Worm (Caenorhabditis elegans): Measurements from ENCODE around the gene mcm-6.

Gene mcm-6

DNA sequence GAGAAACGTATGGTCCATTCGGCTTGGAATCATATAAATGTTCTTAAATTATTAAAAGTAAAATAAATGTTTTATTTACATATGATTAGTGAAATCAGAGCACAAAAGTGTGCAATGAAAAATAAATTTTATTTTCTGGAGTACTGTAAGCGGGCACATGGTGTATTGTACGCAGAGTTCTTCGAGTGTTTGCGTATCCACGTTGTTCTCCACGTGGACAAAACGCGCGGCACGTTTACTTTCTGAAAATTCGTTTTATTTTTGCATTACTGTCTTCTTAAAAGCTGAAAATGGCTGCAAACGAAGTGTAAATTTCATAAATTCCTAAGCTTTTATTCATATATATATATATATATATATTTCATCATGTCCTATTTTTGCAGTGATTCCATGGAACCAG is 38.4 kb downstream of the mcm-6 start:
- TF ChIP-seq nhr-12 (tag; optimal IDR thresholded peaks at IDR 0.05) (no peak), skn-1 (tag; optimal IDR thresholded peaks at IDR 0.05) (no peak), sma-3 (GFP tag; optimal IDR thresholded peaks at IDR 0.05) (no peak), unc-62 (GFP tag; optimal IDR thresholded peaks at IDR 0.05) (no peak), blmp-1 (tag; optimal IDR thresholded peaks at IDR 0.05; ENCODE audit: insufficient read depth) (no peak), snpc-4 (tag; optimal IDR thresholded peaks at IDR 0.05) (no peak)

DNA sequence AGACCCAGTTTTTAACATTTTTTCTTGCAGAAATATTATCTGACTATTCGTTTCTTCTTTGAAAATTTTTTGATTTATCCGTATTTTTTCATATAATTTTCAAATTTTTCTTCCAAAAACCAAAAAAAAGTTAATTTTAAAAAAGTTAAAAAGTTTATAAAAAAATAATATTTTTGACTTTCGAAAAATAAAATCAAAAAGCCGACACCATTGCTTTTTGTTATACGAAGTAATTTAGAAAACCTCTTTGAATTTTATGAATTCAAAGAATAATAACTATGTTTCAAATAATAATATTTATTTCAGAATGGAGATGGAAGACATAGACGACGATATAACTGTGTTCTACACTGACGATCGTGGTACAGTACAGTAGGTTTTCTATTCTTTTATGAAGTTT is 40.7 kb downstream of the mcm-6 start, which contains the start of gene K11H3.8:
TSS of gene K11H3.8 (plus strand) at position 301 of the 400 bp plus-strand sequence.
- TF ChIP-seq lin-13 (GFP tag; optimal IDR thresholded peaks at IDR 0.05), result no peak
- no peak for TF ChIP-seq nhr-129 (tag; optimal IDR thresholded peaks at IDR 0.05)
- no peak for TF ChIP-seq sma-9 (GFP tag; optimal IDR thresholded peaks at IDR 0.05)
- TF ChIP-seq sma-9 (tag; optimal IDR thresholded peaks at IDR 0.05), result no peak
- TF ChIP-seq ztf-1 (GFP tag; conservative IDR thresholded peaks at IDR 0.05), result no peak
- no peak for TF ChIP-seq skn-1 (tag; optimal IDR thresholded peaks at IDR 0.05)
- TF ChIP-seq C34F6.9 (tag; optimal IDR thresholded peaks at IDR 0.05), result no peak
- no peak for TF ChIP-seq nhr-11 (tag; optimal IDR thresholded peaks at IDR 0.05)
- TF ChIP-seq lsy-2 (tag; optimal IDR thresholded peaks at IDR 0.05), result no peak
- TF ChIP-seq mdl-1 (tag; optimal IDR thresholded peaks at IDR 0.05), result no peak

DNA sequence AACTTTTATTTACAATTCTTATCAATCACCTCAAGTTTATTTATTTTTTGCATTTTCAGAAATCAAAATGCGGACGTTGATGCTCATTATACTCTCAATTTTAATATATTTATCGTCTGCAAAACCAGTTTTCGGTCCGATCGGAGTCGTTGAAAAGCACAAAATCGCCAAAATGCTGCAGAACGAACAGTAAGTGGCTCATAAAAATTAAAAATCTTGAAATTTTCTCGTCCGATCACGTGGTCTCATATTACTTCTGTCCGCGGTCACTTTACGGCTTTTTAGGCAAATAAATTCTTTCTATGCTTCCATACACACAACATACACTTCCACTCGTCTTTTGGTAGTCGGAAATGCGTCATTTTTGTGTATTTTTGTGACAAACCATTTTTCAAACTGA is 49.5 kb downstream of the mcm-6 start, which contains the start of gene K11H3.5:
TSS of gene K11H3.5 (plus strand) at position 54 of the 400 bp plus-strand sequence.
- no peak for TF ChIP-seq sma-3 (GFP tag; optimal IDR thresholded peaks at IDR 0.05)
- TF ChIP-seq nhr-25 (tag; optimal IDR thresholded peaks at IDR 0.05), result no peak
- TF ChIP-seq unc-62 (GFP tag; optimal IDR thresholded peaks at IDR 0.05), result no peak
- TF ChIP-seq ZK546.5 (tag; optimal IDR thresholded peaks at IDR 0.05), result no peak
- TF ChIP-seq C34F6.9 (tag; optimal IDR thresholded peaks at IDR 0.05), result no peak
- TF ChIP-seq nhr-12 (tag; optimal IDR thresholded peaks at IDR 0.05), result no peak
- TF ChIP-seq ztf-1 (GFP tag; conservative IDR thresholded peaks at IDR 0.05), result no peak
- TF ChIP-seq skn-1 (tag; optimal IDR thresholded peaks at IDR 0.05), result no peak
- no peak for TF ChIP-seq alr-1 (tag; optimal IDR thresholded peaks at IDR 0.05)
- no peak for TF ChIP-seq sem-4 (tag; optimal IDR thresholded peaks at IDR 0.05)
- TF ChIP-seq snpc-4 (tag; optimal IDR thresholded peaks at IDR 0.05), result no peak
- no peak for TF ChIP-seq ztf-4 (tag; optimal IDR thresholded peaks at IDR 0.05)
- no peak for TF ChIP-seq Y55F3AM.14 (GFP tag; optimal IDR thresholded peaks at IDR 0.05)
- no peak for TF ChIP-seq gmeb-1 (tag; optimal IDR thresholded peaks at IDR 0.05)
- no peak for TF ChIP-seq egl-27 (tag; optimal IDR thresholded peaks at IDR 0.05)
- TF ChIP-seq lsy-2 (tag; optimal IDR thresholded peaks at IDR 0.05), result no peak
- TF ChIP-seq nhr-10 (tag; optimal IDR thresholded peaks at IDR 0.05), result no peak
- no peak for TF ChIP-seq nhr-21 (tag; optimal IDR thresholded peaks at IDR 0.05)

DNA sequence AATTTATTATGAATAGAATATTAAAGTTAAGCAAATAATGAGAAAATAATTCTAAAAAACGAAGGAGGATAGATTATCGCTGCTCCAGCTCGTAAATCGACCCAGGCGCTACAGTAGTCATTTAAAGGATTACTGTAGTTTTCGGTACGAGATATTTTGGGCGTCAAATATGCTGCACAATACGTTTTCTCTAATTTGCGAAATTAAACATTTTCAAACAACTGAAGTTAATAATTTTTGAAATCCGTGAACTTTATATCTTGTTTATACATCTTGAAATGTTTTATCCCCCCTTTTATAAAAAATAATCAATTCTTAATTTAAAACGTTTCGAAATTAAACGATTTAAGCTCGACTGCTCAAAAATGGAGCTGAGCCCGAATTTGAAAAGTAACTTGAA is 51.9 kb downstream of the mcm-6 start, which contains the start of gene K11H3.2:
TSS of gene K11H3.2 (plus strand) at position 301 of the 400 bp plus-strand sequence.
- TF ChIP-seq ceh-82 (tag; optimal IDR thresholded peaks at IDR 0.05) (no peak), ceh-16 (tag; optimal IDR thresholded peaks at IDR 0.05) (no peak)

DNA sequence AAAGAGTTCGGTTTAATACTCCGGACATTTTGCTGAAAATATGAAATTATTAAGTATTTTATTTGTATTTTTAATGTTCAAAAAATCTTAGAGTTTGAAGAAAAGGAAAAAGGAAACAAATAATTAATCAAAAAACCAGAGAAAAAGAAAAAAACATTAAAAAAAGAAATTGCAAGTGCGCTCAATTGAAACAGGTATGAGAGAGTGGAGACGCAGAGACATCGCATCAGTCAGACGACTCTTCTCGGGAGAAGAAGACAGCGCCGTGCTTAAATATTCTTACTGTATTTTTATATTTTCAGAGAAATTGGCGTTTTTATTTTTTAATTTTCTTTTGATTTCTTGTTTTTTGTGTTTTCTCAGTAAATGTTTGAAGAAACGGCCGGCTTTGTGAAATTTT is 53.9 kb downstream of the mcm-6 start, which contains the start of gene mrpl-36:
TSS of gene mrpl-36 (minus strand) at position 34 of the 400 bp plus-strand sequence.
- TF ChIP-seq ceh-82 (tag; optimal IDR thresholded peaks at IDR 0.05), result no peak
- TF ChIP-seq sem-4 (tag; optimal IDR thresholded peaks at IDR 0.05), result peak; percentile 14
- TF ChIP-seq C34F6.9 (tag; optimal IDR thresholded peaks at IDR 0.05), result peak; percentile 72
- TF ChIP-seq unc-55 (GFP tag; optimal IDR thresholded peaks at IDR 0.05), result peak; percentile 73
- peak; percentile 24 for TF ChIP-seq lin-13 (GFP tag; optimal IDR thresholded peaks at IDR 0.05)
- TF ChIP-seq aly-2 (tag; optimal IDR thresholded peaks at IDR 0.05), result no peak
- TF ChIP-seq nhr-12 (tag; optimal IDR thresholded peaks at IDR 0.05), result no peak
- peak; percentile 27 for TF ChIP-seq fos-1 (tag; optimal IDR thresholded peaks at IDR 0.05)
- peak; percentile 33 for TF ChIP-seq nhr-129 (tag; optimal IDR thresholded peaks at IDR 0.05)
- no peak for TF ChIP-seq mbf-1 (tag; optimal IDR thresholded peaks at IDR 0.05)
- TF ChIP-seq lsy-2 (tag; optimal IDR thresholded peaks at IDR 0.05), result peak in 1 of 2 experiments; percentile 67
